Fruit fly (Drosophila melanogaster) whole organism, embryonic: ENCODE results near the gene CG12948.

ENCODE experiments used
- B-H2 ChIP-seq: fragments of 200-800 bp; sonication (Bioruptor generic); optimal IDR thresholded peaks from 2 replicates; lab custom pipeline; 2018; ENCODE audit warnings: missing biosample characterization, mild to moderate bottlenecking, missing genetic modification characterization
- C15 ChIP-seq: fragments of 200-800 bp; sonication (Bioruptor generic); IDR thresholded peaks from 3 replicates; pipeline ENCODE4 v1.3.6; 2022; ENCODE audit warnings: missing biosample characterization, missing genetic modification characterization
- CG10959 ChIP-seq: fragments of 200-800 bp; sonication (Bioruptor generic); IDR thresholded peaks from 2 replicates; pipeline ENCODE4 v1.3.6; 2022; ENCODE audit warnings: missing biosample characterization, missing genetic modification characterization
- CG12155 ChIP-seq: fragments of 200-800 bp; sonication (Bioruptor generic); optimal IDR thresholded peaks from 3 replicates; lab custom pipeline; 2016; ENCODE audit warnings: missing biosample characterization, missing genetic modification characterization
- CG12744 ChIP-seq: fragments of 200-800 bp; sonication (Bioruptor generic); optimal IDR thresholded peaks from 2 replicates; lab custom pipeline; 2016; ENCODE audit warnings: missing biosample characterization, missing genetic modification characterization
- CG12769 ChIP-seq: fragments of 200-800 bp; sonication (Bioruptor generic); optimal IDR thresholded peaks from 2 replicates; lab custom pipeline; 2019; ENCODE audit warnings: missing biosample characterization, mild to moderate bottlenecking, missing genetic modification characterization, moderate library complexity
- CG13894 ChIP-seq: fragments of 200-800 bp; sonication (Bioruptor generic); optimal IDR thresholded peaks from 3 replicates; lab custom pipeline; 2018; ENCODE audit warnings: missing biosample characterization, mild to moderate bottlenecking, missing genetic modification characterization, moderate library complexity
- CG14667 ChIP-seq: fragments of 200-800 bp; sonication (Bioruptor generic); IDR thresholded peaks from 2 replicates; pipeline ENCODE4 v1.3.6; 2022; ENCODE audit warnings: missing biosample characterization, missing genetic modification characterization
- CG17186 ChIP-seq: fragments of 200-800 bp; sonication (Bioruptor generic); optimal IDR thresholded peaks from 3 replicates; lab custom pipeline; 2017; ENCODE audit warnings: missing biosample characterization, missing genetic modification reagents, missing genetic modification characterization
- CG1792 ChIP-seq: fragments of 200-800 bp; sonication (Bioruptor generic); optimal IDR thresholded peaks from 2 replicates; lab custom pipeline; 2016; ENCODE audit warnings: missing biosample characterization, missing genetic modification characterization
- CG2116 ChIP-seq: fragments of 200-800 bp; sonication (Bioruptor generic); optimal IDR thresholded peaks from 3 replicates; lab custom pipeline; 2018; ENCODE audit warnings: missing biosample characterization, mild to moderate bottlenecking, missing genetic modification characterization
- CG2712 ChIP-seq: fragments of 200-800 bp; optimal IDR thresholded peaks from 3 replicates; lab custom pipeline; 2019; ENCODE audit warnings: missing biosample characterization, mild to moderate bottlenecking, missing genetic modification characterization, moderate library complexity
- CG3838 ChIP-seq: fragments of 200-800 bp; sonication (Bioruptor generic); optimal IDR thresholded peaks from 3 replicates; lab custom pipeline; 2016; ENCODE audit warnings: missing biosample characterization, missing genetic modification characterization
- CG42726 ChIP-seq: fragments of 200-800 bp; sonication (Bioruptor generic); IDR thresholded peaks from 2 replicates; pipeline ENCODE4 v1.3.6; 2022; ENCODE audit warnings: missing biosample characterization, missing genetic modification characterization; ENCODE audit not compliant: partially characterized antibody
- CG4282 ChIP-seq: fragments of 200-800 bp; sonication (Bioruptor generic); optimal IDR thresholded peaks from 2 replicates; lab custom pipeline; 2016; ENCODE audit warnings: missing biosample characterization, missing genetic modification characterization
- CG4328 ChIP-seq: fragments of 200-800 bp; sonication (Bioruptor generic); optimal IDR thresholded peaks from 3 replicates; lab custom pipeline; 2017; ENCODE audit warnings: missing biosample characterization, missing genetic modification reagents, missing genetic modification characterization
- CG43689 ChIP-seq: fragments of 200-800 bp; sonication (Bioruptor generic); IDR thresholded peaks from 2 replicates; pipeline ENCODE4 v1.3.6; 2022; ENCODE audit warnings: missing biosample characterization, missing genetic modification characterization
- CG4820 ChIP-seq: fragments of 200-800 bp; sonication (Bioruptor generic); optimal IDR thresholded peaks from 3 replicates; lab custom pipeline; 2016; ENCODE audit warnings: missing biosample characterization, missing genetic modification characterization
- CG5245 ChIP-seq: fragments of 200-800 bp; sonication (Bioruptor generic); optimal IDR thresholded peaks from 3 replicates; lab custom pipeline; 2016; ENCODE audit warnings: missing biosample characterization, missing genetic modification characterization
- CG5953 ChIP-seq: fragments of 200-800 bp; sonication (Bioruptor generic); IDR thresholded peaks from 2 replicates; pipeline ENCODE4 v1.3.6; 2022; ENCODE audit warnings: missing biosample characterization, missing genetic modification characterization
- CG6765 ChIP-seq: fragments of 200-800 bp; sonication (Bioruptor generic); optimal IDR thresholded peaks from 3 replicates; lab custom pipeline; 2017; ENCODE audit warnings: missing biosample characterization, mild to moderate bottlenecking, missing genetic modification characterization
- CG9437 ChIP-seq: fragments of 200-800 bp; sonication (Bioruptor generic); optimal IDR thresholded peaks from 2 replicates; lab custom pipeline; 2018; ENCODE audit warnings: missing biosample characterization, mild to moderate bottlenecking, missing genetic modification characterization
- Dek ChIP-seq: fragments of 200-800 bp; sonication (Bioruptor generic); optimal IDR thresholded peaks from 3 replicates; lab custom pipeline; 2019; ENCODE audit warnings: missing biosample characterization, mild to moderate bottlenecking, missing genetic modification characterization, moderate library complexity
- Doc3 ChIP-seq: fragments of 200-800 bp; sonication (Bioruptor generic); IDR thresholded peaks from 3 replicates; pipeline ENCODE4 v1.3.6; 2022; ENCODE audit warnings: missing biosample characterization, missing genetic modification characterization; ENCODE audit not compliant: partially characterized antibody
- Elba2 ChIP-seq: fragments of 200-800 bp; sonication (Bioruptor generic); optimal IDR thresholded peaks from 3 replicates; lab custom pipeline; 2016; ENCODE audit warnings: missing biosample characterization, missing genetic modification characterization
- H15 ChIP-seq: fragments of 200-800 bp; sonication (Bioruptor generic); IDR thresholded peaks from 3 replicates; pipeline ENCODE4 v1.3.6; 2022; ENCODE audit warnings: missing biosample characterization, missing genetic modification characterization
- HmgD ChIP-seq: fragments of 200-800 bp; sonication (Bioruptor generic); optimal IDR thresholded peaks from 3 replicates; lab custom pipeline; 2016; ENCODE audit warnings: missing biosample characterization, missing genetic modification characterization
- HmgZ ChIP-seq: fragments of 200-800 bp; sonication (Bioruptor generic); optimal IDR thresholded peaks from 2 replicates; lab custom pipeline; 2018; ENCODE audit warnings: missing biosample characterization, mild to moderate bottlenecking, missing genetic modification characterization
- Hsf ChIP-seq: fragments of 200-800 bp; sonication (Bioruptor generic); optimal IDR thresholded peaks from 3 replicates; lab custom pipeline; 2016; ENCODE audit warnings: missing biosample characterization, missing genetic modification characterization
- Spps ChIP-seq: fragments of 200-800 bp; sonication (Bioruptor generic); optimal IDR thresholded peaks from 2 replicates; lab custom pipeline; 2018; ENCODE audit warnings: missing biosample characterization, mild to moderate bottlenecking, missing genetic modification characterization
- abd-A ChIP-seq: fragments of 200-800 bp; sonication (Bioruptor generic); optimal IDR thresholded peaks from 3 replicates; lab custom pipeline; 2019; ENCODE audit warnings: missing biosample characterization, mild to moderate bottlenecking, missing genetic modification characterization, moderate library complexity
- bowl ChIP-seq: fragments of 200-800 bp; sonication (Bioruptor generic); IDR thresholded peaks from 2 replicates; pipeline ENCODE4 v1.3.6; 2022; ENCODE audit warnings: missing biosample characterization, missing genetic modification characterization
- bsh ChIP-seq, 2 experiments: fragments of 200-800 bp; sonication (Bioruptor generic); optimal IDR thresholded peaks; 2 replicates each; lab custom pipeline; 2017 to 2018; ENCODE audit warnings: mild to moderate bottlenecking in 2 of 2, missing biosample characterization in 2 of 2, missing genetic modification characterization in 2 of 2, moderate library complexity in 1 of 2
- crol ChIP-seq: fragments of 200-800 bp; sonication (Bioruptor generic); IDR thresholded peaks from 2 replicates; pipeline ENCODE4 v1.3.6; 2022; ENCODE audit warnings: missing biosample characterization, missing genetic modification characterization
- dysf ChIP-seq: fragments of 200-800 bp; sonication (Bioruptor generic); IDR thresholded peaks from 3 replicates; pipeline ENCODE4 v1.3.6; 2022; ENCODE audit warnings: missing biosample characterization, missing genetic modification characterization
- eve ChIP-seq, 2 experiments: fragments of >200 bp; optimal IDR thresholded peaks; 2 replicates each; lab custom pipeline; 2017; ENCODE audit warnings: missing biosample characterization in 2 of 2, missing genetic modification characterization in 2 of 2
- fd64A ChIP-seq: fragments of 200-800 bp; sonication (Bioruptor generic); optimal IDR thresholded peaks from 3 replicates; lab custom pipeline; 2018; ENCODE audit warnings: missing biosample characterization, mild to moderate bottlenecking, missing genetic modification characterization
- ftz-f1 ChIP-seq: fragments of 200-800 bp; sonication (Bioruptor generic); optimal IDR thresholded peaks from 2 replicates; lab custom pipeline; 2016; ENCODE audit warnings: missing biosample characterization, missing genetic modification characterization
- gsb-n ChIP-seq: fragments of 200-800 bp; sonication (Bioruptor generic); optimal IDR thresholded peaks from 3 replicates; lab custom pipeline; 2018; ENCODE audit warnings: missing biosample characterization, mild to moderate bottlenecking, missing genetic modification characterization
- gt ChIP-seq: fragments of 200-800 bp; sonication (Bioruptor generic); IDR thresholded peaks from 2 replicates; pipeline ENCODE4 v1.3.6; 2022; ENCODE audit warnings: missing biosample characterization, missing genetic modification characterization
- h ChIP-seq: fragments of >200 bp; optimal IDR thresholded peaks from 2 replicates; lab custom pipeline; 2017
- lola ChIP-seq, 3 experiments: fragments of >200 bp in 2 of 3; fragments of 200-800 bp in 1 of 3; sonication (Bioruptor generic) in 1 of 3; optimal IDR thresholded peaks; 2 replicates each; lab custom pipeline; 2017 to 2019; ENCODE audit warnings: missing biosample characterization in 3 of 3, missing genetic modification characterization in 3 of 3, mild to moderate bottlenecking in 1 of 3, moderate library complexity in 1 of 3
- mirr ChIP-seq: fragments of 200-800 bp; sonication (Bioruptor generic); optimal IDR thresholded peaks from 3 replicates; lab custom pipeline; 2018; ENCODE audit warnings: missing biosample characterization, mild to moderate bottlenecking, missing genetic modification characterization
- phol ChIP-seq: fragments of 200-800 bp; sonication (Bioruptor generic); optimal IDR thresholded peaks from 3 replicates; lab custom pipeline; 2018; ENCODE audit warnings: missing biosample characterization, mild to moderate bottlenecking, missing genetic modification characterization, moderate library complexity
- pum ChIP-seq: fragments of 200-800 bp; sonication (Bioruptor generic); optimal IDR thresholded peaks from 2 replicates; lab custom pipeline; 2016; ENCODE audit warnings: missing biosample characterization, missing genetic modification characterization
- salm ChIP-seq: fragments of 200-800 bp; sonication (Bioruptor generic); optimal IDR thresholded peaks from 2 replicates; lab custom pipeline; 2018; ENCODE audit warnings: missing biosample characterization, mild to moderate bottlenecking, missing genetic modification characterization
- scrt ChIP-seq: fragments of 200-800 bp; sonication (Bioruptor generic); optimal IDR thresholded peaks from 2 replicates; lab custom pipeline; 2018; ENCODE audit warnings: missing biosample characterization, mild to moderate bottlenecking, missing genetic modification characterization, moderate library complexity
- sisA ChIP-seq: fragments of 200-800 bp; sonication (Bioruptor generic); IDR thresholded peaks from 2 replicates; pipeline ENCODE4 v1.3.6; 2022; ENCODE audit warnings: missing biosample characterization, missing genetic modification characterization
- slbo ChIP-seq: fragments of 200-800 bp; sonication (Bioruptor generic); IDR thresholded peaks from 2 replicates; pipeline ENCODE4 v1.3.6; 2022; ENCODE audit warnings: missing biosample characterization, missing genetic modification characterization
- ssp ChIP-seq: fragments of 200-800 bp; sonication (Bioruptor generic); IDR thresholded peaks from 2 replicates; pipeline ENCODE4 v1.3.6; 2022; ENCODE audit warnings: missing biosample characterization, missing genetic modification characterization
- vvl ChIP-seq: fragments of 200-800 bp; sonication (Bioruptor generic); IDR thresholded peaks from 2 replicates; pipeline ENCODE4 v1.3.6; 2022; ENCODE audit warnings: missing biosample characterization, missing genetic modification characterization
- zfh1 ChIP-seq: fragments of 200-800 bp; sonication (Bioruptor generic); IDR thresholded peaks from 3 replicates; pipeline ENCODE4 v1.3.6; 2022; ENCODE audit warnings: missing biosample characterization, missing genetic modification characterization

Gene CG12948

dm6 chr3R:9783240-9783917 lies 35.8 kb upstream of the CG12948 start (continued):
- TF ChIP-seq Doc3 (GFP tag; lab: Robert Waterston, UW) (no peak), ftz-f1 (GFP tag; lab: Kevin White, UChicago) (no peak), CG6765 (GFP tag; lab: Kevin White, UChicago) (no peak), CG5245 (GFP tag; lab: Kevin White, UChicago) (no peak), Dek (peak; percentile 9), CG12744 (GFP tag; lab: Kevin White, UChicago) (no peak), gsb-n (tag; lab: Kevin White, UChicago) (peak; percentile 14), mirr (GFP tag; lab: Kevin White, UChicago) (no peak), CG13894 (no peak), CG12155 (GFP tag; lab: Kevin White, UChicago) (no peak), slbo (GFP tag; lab: Robert Waterston, UW) (no peak), crol (GFP tag; lab: Robert Waterston, UW) (no peak), CG9437 (GFP tag; lab: Kevin White, UChicago) (no peak), salm (tag; lab: Kevin White, UChicago) (no peak), CG10959 (GFP tag; lab: Robert Waterston, UW) (no peak), CG42726 (GFP tag; lab: Robert Waterston, UW) (no peak), lola (GFP tag; optimal IDR thresholded peaks at IDR 0.05; lab: Kevin White, UChicago) (no peak), CG4820 (GFP tag; lab: Kevin White, UChicago) (no peak), bowl (no peak), B-H2 (GFP tag; lab: Kevin White, UChicago) (no peak), C15 (GFP tag; lab: Robert Waterston, UW) (no peak), CG4282 (GFP tag; lab: Kevin White, UChicago) (no peak), eve (GFP tag; optimal IDR thresholded peaks at IDR 0.05; lab: Kevin White, UChicago) (no peak), scrt (GFP tag; lab: Kevin White, UChicago) (no peak), CG17186 (no peak), CG2712 (tag; lab: Kevin White, UChicago) (peak; percentile 35), gt (GFP tag; lab: Robert Waterston, UW) (no peak), CG14667 (GFP tag; lab: Robert Waterston, UW) (no peak), fd64A (GFP tag; lab: Kevin White, UChicago) (no peak), Spps (tag; lab: Kevin White, UChicago) (no peak), h (lab: Kevin White, UChicago) (no peak), Elba2 (GFP tag; lab: Kevin White, UChicago) (no peak), CG43689 (no peak), sisA (no peak), CG12769 (tag; lab: Kevin White, UChicago) (no peak), HmgD (GFP tag; lab: Kevin White, UChicago) (no peak), CG4328 (GFP tag; lab: Kevin White, UChicago) (no peak), ssp (GFP tag; lab: Robert Waterston, UW) (no peak), pum (no peak), H15 (GFP tag; lab: Robert Waterston, UW) (no peak), zfh1 (GFP tag; lab: Robert Waterston, UW) (no peak), CG5953 (GFP tag; lab: Robert Waterston, UW) (no peak), CG1792 (GFP tag; lab: Kevin White, UChicago) (no peak), vvl (GFP tag; lab: Robert Waterston, UW) (0 out of 2 replicates have a peak, but pooled peaks have one; percentile 8), bsh (GFP tag; optimal IDR thresholded peaks at IDR 0.05; lab: Kevin White, UChicago) (peak in 1 of 2 experiments; percentile 33), dysf (GFP tag; lab: Robert Waterston, UW) (no peak), abd-A (tag; lab: Kevin White, UChicago) (no peak), CG3838 (GFP tag; lab: Kevin White, UChicago) (no peak), Hsf (GFP tag; lab: Kevin White, UChicago) (no peak), HmgZ (tag; lab: Kevin White, UChicago) (no peak), phol (peak; percentile 16), CG2116 (GFP tag; lab: Kevin White, UChicago) (no peak)
